Fruit fly (Drosophila melanogaster) whole organism, pupa: ENCODE results near the gene Polr2D.

ENCODE experiments used
- CG12605 ChIP-seq: fragments of 200-800 bp; sonication (Bioruptor generic); IDR thresholded peaks from 2 replicates; pipeline ENCODE4 v1.3.6; 2022; ENCODE audit warnings: missing biosample characterization, missing genetic modification characterization
- CG13204 ChIP-seq: fragments of 200-800 bp; sonication (Bioruptor generic); optimal IDR thresholded peaks from 2 replicates; lab custom pipeline; 2018; ENCODE audit warnings: missing biosample characterization, mild to moderate bottlenecking, missing genetic modification characterization, moderate library complexity
- CG15710 ChIP-seq: fragments of 200-800 bp; sonication (Bioruptor generic); optimal IDR thresholded peaks from 2 replicates; lab custom pipeline; 2018; ENCODE audit warnings: missing biosample characterization, mild to moderate bottlenecking, missing genetic modification characterization, moderate library complexity
- EcR ChIP-seq: fragments of 200-800 bp; sonication (Bioruptor generic); optimal IDR thresholded peaks from 3 replicates; lab custom pipeline; 2019; ENCODE audit warnings: missing biosample characterization, missing genetic modification characterization, mild to moderate bottlenecking, moderate library complexity, missing genetic modification reagents
- Pif1B ChIP-seq: fragments of 200-800 bp; sonication (Bioruptor generic); optimal IDR thresholded peaks from 3 replicates; lab custom pipeline; 2016; ENCODE audit warnings: missing biosample characterization, missing genetic modification characterization
- fd96Ca ChIP-seq: fragments of 200-800 bp; sonication (Bioruptor generic); IDR thresholded peaks from 3 replicates; pipeline ENCODE4 v1.3.6; 2022; ENCODE audit warnings: missing biosample characterization, missing genetic modification characterization

DNA sequence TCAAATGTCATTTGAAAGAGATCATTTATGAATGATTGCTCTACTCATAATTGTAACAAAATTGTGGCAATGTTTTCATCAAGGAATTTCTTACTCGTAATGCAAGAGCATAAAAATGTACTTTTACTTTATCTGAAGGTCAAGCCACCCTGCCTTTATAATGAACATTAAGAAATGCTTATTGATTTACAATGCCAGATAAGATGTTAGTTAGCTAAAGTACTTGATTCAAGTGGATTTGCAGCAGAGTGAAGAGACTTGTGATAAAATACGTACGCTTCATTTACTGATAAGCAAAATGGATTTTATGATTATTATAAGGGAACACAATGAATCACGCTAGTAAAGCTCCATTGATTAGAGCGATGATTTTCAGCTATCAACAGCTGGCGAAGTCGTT, 36.5 kb upstream of the Polr2D start:
- TF ChIP-seq CG12605 (GFP tag; lab: Robert Waterston, UW) (no peak), EcR (GFP tag; lab: Kevin White, UChicago) (no peak), fd96Ca (no peak), CG15710 (tag; lab: Kevin White, UChicago) (no peak), CG13204 (GFP tag; lab: Kevin White, UChicago) (no peak), Pif1B (GFP tag; lab: Kevin White, UChicago) (no peak)
